Worm (Caenorhabditis elegans) whole organism, L3 larva: ENCODE measurements around the gene map-2.
A peak's percentile ranks its signal among the peaks of the same experiment; 100 is the strongest.
"Not testable (repeated sequence)": the region's sequence is repeated elsewhere in the genome, so short reads cannot be mapped to it uniquely, and the experiment has no call there.

Experiments used
- R02D3.7 ChIP-seq: fragments of 150-350 bp; optimal IDR thresholded peaks from 2 replicates; lab custom pipeline; 2014; ENCODE audit warnings: missing biosample characterization, missing genetic modification characterization
- aly-2 ChIP-seq: fragments of 150-350 bp; optimal IDR thresholded peaks from 2 replicates; lab custom pipeline; 2014; ENCODE audit warnings: missing biosample characterization, missing genetic modification characterization
- ama-1 ChIP-seq: fragments of 150-350 bp; optimal IDR thresholded peaks from 2 replicates; lab custom pipeline; 2018
- ceh-16 ChIP-seq: sonication (generic microtip); optimal IDR thresholded peaks from 2 replicates; lab custom pipeline; 2017; ENCODE audit warnings: missing biosample characterization, missing genetic modification characterization
- ceh-28 ChIP-seq: fragments of 150-350 bp; optimal IDR thresholded peaks from 2 replicates; lab custom pipeline; 2014; ENCODE audit warnings: missing biosample characterization, missing genetic modification reagents, missing genetic modification characterization
- ceh-82 ChIP-seq: fragments of 150-350 bp; optimal IDR thresholded peaks from 2 replicates; lab custom pipeline; 2014; ENCODE audit warnings: missing biosample characterization, missing genetic modification characterization
- ceh-9 ChIP-seq: sonication (generic microtip); optimal IDR thresholded peaks from 2 replicates; lab custom pipeline; 2018; ENCODE audit warnings: missing biosample characterization, missing genetic modification characterization
- daf-12 ChIP-seq: fragments of 150-350 bp; optimal IDR thresholded peaks from 2 replicates; lab custom pipeline; 2014; ENCODE audit warnings: missing biosample characterization, missing genetic modification reagents, missing genetic modification characterization
- egl-27 ChIP-seq: sonication (generic microtip); optimal IDR thresholded peaks from 4 replicates; lab custom pipeline; 2017; ENCODE audit warnings: missing biosample characterization, missing genetic modification reagents, missing genetic modification characterization
- egl-5 ChIP-seq: fragments of 150-350 bp; optimal IDR thresholded peaks from 2 replicates; lab custom pipeline; 2017; ENCODE audit warnings: missing biosample characterization, missing genetic modification reagents, missing genetic modification characterization, inconsistent platforms
- elt-1 ChIP-seq: fragments of 150-350 bp; optimal IDR thresholded peaks from 2 replicates; lab custom pipeline; 2014; ENCODE audit warnings: missing biosample characterization, missing genetic modification characterization
- elt-2 ChIP-seq: sonication (generic microtip); optimal IDR thresholded peaks from 2 replicates; lab custom pipeline; 2016; ENCODE audit warnings: missing genetic modification reagents, mild to moderate bottlenecking, missing genetic modification characterization, missing compliant biosample characterization
- elt-3 ChIP-seq, 3 experiments: fragments of 150-350 bp in 1 of 3; sonication (generic microtip) in 2 of 3; optimal IDR thresholded peaks; 2 replicates in 2 of 3; 4 replicates in 1 of 3; lab custom pipeline; 2014 to 2017; ENCODE audit warnings: missing biosample characterization in 3 of 3, missing genetic modification characterization in 3 of 3
- eor-1 ChIP-seq, 2 experiments: fragments of 150-350 bp; optimal IDR thresholded peaks; 2 replicates each; lab custom pipeline; 2014 to 2018; ENCODE audit warnings: missing biosample characterization in 2 of 2, missing genetic modification characterization in 2 of 2
- fkh-10 ChIP-seq: sonication (generic microtip); optimal IDR thresholded peaks from 2 replicates; lab custom pipeline; 2017; ENCODE audit warnings: missing biosample characterization, missing genetic modification reagents, missing genetic modification characterization
- hmg-11 ChIP-seq: sonication (generic microtip); optimal IDR thresholded peaks from 2 replicates; lab custom pipeline; 2016; ENCODE audit warnings: missing genetic modification characterization, missing compliant biosample characterization
- jun-1 ChIP-seq: fragments of 150-350 bp; optimal IDR thresholded peaks from 2 replicates; lab custom pipeline; 2014; ENCODE audit warnings: missing biosample characterization, missing genetic modification reagents, missing genetic modification characterization
- lin-15B ChIP-seq: fragments of 150-350 bp; optimal IDR thresholded peaks from 2 replicates; lab custom pipeline; 2014; ENCODE audit warnings: missing biosample characterization, missing genetic modification characterization
- lin-39 ChIP-seq: fragments of 150-350 bp; optimal IDR thresholded peaks from 2 replicates; lab custom pipeline; 2018; ENCODE audit warnings: missing biosample characterization, missing genetic modification reagents, missing genetic modification characterization
- mdl-1 ChIP-seq: fragments of 150-350 bp; optimal IDR thresholded peaks from 2 replicates; lab custom pipeline; 2014; ENCODE audit warnings: missing biosample characterization, missing genetic modification characterization
- mml-1 ChIP-seq: fragments of 150-350 bp; sonication (generic microtip); optimal IDR thresholded peaks from 3 replicates; lab custom pipeline; 2014; ENCODE audit warnings: missing biosample characterization, missing genetic modification characterization
- nfya-1 ChIP-seq: sonication (generic microtip); optimal IDR thresholded peaks from 2 replicates; lab custom pipeline; 2017; ENCODE audit warnings: missing genetic modification characterization, mild to moderate bottlenecking, missing compliant biosample characterization, antibody characterized with exemption, moderate library complexity; ENCODE audit not compliant: insufficient read depth
- nhr-11 ChIP-seq: fragments of 150-350 bp; optimal IDR thresholded peaks from 2 replicates; lab custom pipeline; 2014; ENCODE audit warnings: missing biosample characterization, missing genetic modification characterization
- nhr-23 ChIP-seq: fragments of 150-350 bp; optimal IDR thresholded peaks from 2 replicates; lab custom pipeline; 2014; ENCODE audit warnings: missing biosample characterization, missing genetic modification reagents, missing genetic modification characterization
- nhr-28 ChIP-seq: fragments of 150-350 bp; optimal IDR thresholded peaks from 2 replicates; lab custom pipeline; 2014; ENCODE audit warnings: missing biosample characterization, missing genetic modification characterization
- nhr-43 ChIP-seq: sonication (generic microtip); optimal IDR thresholded peaks from 2 replicates; lab custom pipeline; 2016; ENCODE audit warnings: mild to moderate bottlenecking, missing genetic modification characterization, missing compliant biosample characterization; ENCODE audit not compliant: poor library complexity, severe bottlenecking
- nhr-67 ChIP-seq: fragments of 150-350 bp; optimal IDR thresholded peaks from 2 replicates; lab custom pipeline; 2014; ENCODE audit warnings: missing biosample characterization, missing genetic modification characterization
- nhr-76 ChIP-seq: fragments of 150-350 bp; sonication (generic microtip); optimal IDR thresholded peaks from 5 replicates; lab custom pipeline; 2014; ENCODE audit warnings: missing biosample characterization, missing genetic modification characterization
- nhr-77 ChIP-seq: fragments of 150-350 bp; optimal IDR thresholded peaks from 2 replicates; lab custom pipeline; 2014; ENCODE audit warnings: missing biosample characterization, missing genetic modification characterization
- pha-4 ChIP-seq: fragments of 150-350 bp; optimal IDR thresholded peaks from 2 replicates; lab custom pipeline; 2014; ENCODE audit warnings: missing biosample characterization, missing genetic modification reagents, missing genetic modification characterization
- sea-2 ChIP-seq: fragments of 150-350 bp; sonication (generic microtip); optimal IDR thresholded peaks from 4 replicates; lab custom pipeline; 2014; ENCODE audit warnings: missing biosample characterization, missing genetic modification reagents, missing genetic modification characterization
- skn-1 ChIP-seq: fragments of 150-350 bp; optimal IDR thresholded peaks from 2 replicates; lab custom pipeline; 2014; ENCODE audit warnings: missing biosample characterization, missing genetic modification characterization
- snpc-4 ChIP-seq: fragments of 150-350 bp; optimal IDR thresholded peaks from 2 replicates; lab custom pipeline; 2014; ENCODE audit warnings: missing biosample characterization, missing genetic modification characterization
- tbx-2 ChIP-seq: sonication (generic microtip); optimal IDR thresholded peaks from 2 replicates; lab custom pipeline; 2016; ENCODE audit warnings: mild to moderate bottlenecking, missing genetic modification characterization, missing compliant biosample characterization
- unc-39 ChIP-seq: sonication (generic microtip); optimal IDR thresholded peaks from 4 replicates; lab custom pipeline; 2017; ENCODE audit warnings: missing biosample characterization, missing genetic modification characterization
- zag-1 ChIP-seq: fragments of 150-350 bp; optimal IDR thresholded peaks from 2 replicates; lab custom pipeline; 2014; ENCODE audit warnings: missing biosample characterization, missing genetic modification characterization
- ztf-11 ChIP-seq: fragments of 150-350 bp; optimal IDR thresholded peaks from 2 replicates; lab custom pipeline; 2014; ENCODE audit warnings: missing biosample characterization, missing genetic modification characterization

Gene map-2

ce11 chrIV:16863431-16863895 is 8.8 kb upstream of the map-2 start, which contains the start of the genes mel-46 and lsy-13:
mel-46 (minus strand) TSS chrIV:16863481.
lsy-13 (plus strand) TSS chrIV:16863870.
- TF ChIP-seq egl-27, result no peak
- TF ChIP-seq snpc-4 (tag; lab: Kevin White, UChicago), result peak; percentile 68
- TF ChIP-seq nhr-76, result no peak
- TF ChIP-seq lin-15B, result peak; percentile 35
- TF ChIP-seq elt-2 (tag; lab: Kevin White, UChicago), result peak; percentile 5
- TF ChIP-seq nhr-23, result peak; percentile 37
- no peak for TF ChIP-seq tbx-2
- no peak for TF ChIP-seq jun-1
- peak; percentile 27 for TF ChIP-seq lin-39 (tag; lab: Kevin White, UChicago)
- TF ChIP-seq nhr-43, result no peak
- TF ChIP-seq elt-3 (tag; optimal IDR thresholded peaks at IDR 0.05; lab: Kevin White, UChicago), result no peak
- TF ChIP-seq daf-12 (tag; lab: Kevin White, UChicago), result no peak
- peak; percentile 60 for TF ChIP-seq skn-1 (tag; lab: Kevin White, UChicago)
- no peak for TF ChIP-seq ceh-9
- no peak for TF ChIP-seq ceh-82 (tag; lab: Kevin White, UChicago)
- TF ChIP-seq R02D3.7 (tag; lab: Kevin White, UChicago), result peak; percentile 33
- no peak for TF ChIP-seq ztf-11 (tag; lab: Kevin White, UChicago)
- no peak for TF ChIP-seq ceh-16
- peak; percentile 45 for TF ChIP-seq hmg-11 (tag; lab: Kevin White, UChicago)
- peak; percentile 55 for TF ChIP-seq nfya-1 (tag; lab: Kevin White, UChicago)
- peak; percentile 49 for TF ChIP-seq ceh-28 (tag; lab: Kevin White, UChicago)
- TF ChIP-seq pha-4 (tag; lab: Kevin White, UChicago), result peak; percentile 82

ce11 chrIV:16860702-16861101 is 6.0 kb upstream of the map-2 start:
- TF ChIP-seq mml-1 (tag; lab: Kevin White, UChicago) (no peak), egl-5 (no peak), fkh-10 (no peak), ama-1 (no peak), zag-1 (tag; lab: Kevin White, UChicago) (no peak), nhr-67 (tag; lab: Kevin White, UChicago) (no peak), elt-1 (tag; lab: Kevin White, UChicago) (no peak), eor-1 (tag; optimal IDR thresholded peaks at IDR 0.05; lab: Kevin White, UChicago) (no peak), nhr-28 (tag; lab: Kevin White, UChicago) (no peak), tbx-2 (no peak), unc-39 (tag; lab: Kevin White, UChicago) (no peak), nfya-1 (tag; lab: Kevin White, UChicago) (no peak), elt-2 (tag; lab: Kevin White, UChicago) (no peak), nhr-11 (tag; lab: Kevin White, UChicago) (no peak), mdl-1 (tag; lab: Kevin White, UChicago) (no peak), ceh-28 (tag; lab: Kevin White, UChicago) (no peak), jun-1 (no peak), nhr-77 (tag; lab: Kevin White, UChicago) (no peak), aly-2 (tag; lab: Kevin White, UChicago) (no peak), elt-3 (tag; optimal IDR thresholded peaks at IDR 0.05; lab: Kevin White, UChicago) (no peak)

- TF ChIP-seq elt-2 (tag; lab: Kevin White, UChicago) (peak; percentile 35), tbx-2 (peak; percentile 26), R02D3.7 (tag; lab: Kevin White, UChicago) (peak; percentile 25), lin-15B (peak; percentile 27)
- TF ChIP-seq, all 47 proteins: peak for 4; not testable (repeated sequence) for 43
Measured at ce11 chrIV:16845376-16845775, 9.3 kb downstream of the map-2 start.

- TF ChIP-seq sea-2 (GFP tag; lab: Kevin White, UChicago); aly-2 (tag; lab: Kevin White, UChicago); mdl-1 (tag; lab: Kevin White, UChicago): not testable (repeated sequence)
Measured at ce11 chrIV:16842873-16843272, 11.8 kb downstream of the map-2 start, which contains the start of gene Y116A8A.150. Y116A8A.150 (minus strand) TSS chrIV:16842973.
